Worm (Caenorhabditis elegans): ENCODE results near the gene R08C7.4.

DNA sequence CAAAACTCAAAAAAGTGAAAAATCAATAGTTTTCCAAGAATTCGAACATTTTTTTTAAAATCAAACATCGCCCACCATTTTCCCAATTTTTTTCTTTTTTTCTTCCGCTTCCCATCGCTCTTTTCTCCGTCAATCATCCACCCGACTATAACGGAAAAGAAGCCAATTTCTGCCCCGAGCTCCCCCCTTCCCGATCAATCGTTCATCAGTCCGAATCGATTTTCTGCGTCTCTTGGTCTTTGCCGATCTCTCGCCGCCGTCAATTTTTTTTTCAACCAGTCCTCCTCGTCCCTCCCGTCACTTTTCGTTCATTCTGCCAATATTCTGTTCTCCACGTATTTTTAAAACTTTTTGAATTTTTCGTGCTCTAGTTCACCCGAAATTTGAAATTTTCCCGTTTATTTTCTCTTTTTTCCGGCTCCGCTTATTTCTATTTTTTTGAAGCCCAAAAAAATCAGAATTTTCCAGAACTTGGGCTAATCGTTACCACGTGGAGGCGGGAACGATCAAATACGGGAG lies 40.8 kb upstream of the R08C7.4 start, which contains the start of gene ell-1:
- no peak for TF ChIP-seq fos-1 (tag; optimal IDR thresholded peaks at IDR 0.05)
- no peak for TF ChIP-seq unc-130 (tag; optimal IDR thresholded peaks at IDR 0.05)
- no peak for TF ChIP-seq mep-1 (tag; optimal IDR thresholded peaks at IDR 0.05)
- no peak for TF ChIP-seq lin-35 (GFP tag; optimal IDR thresholded peaks at IDR 0.05)
- no peak for TF ChIP-seq efl-1 (optimal IDR thresholded peaks at IDR 0.05)
- TF ChIP-seq efl-1 (GFP tag; optimal IDR thresholded peaks at IDR 0.05 in 1 of 2) = no peak
- TF ChIP-seq fkh-8 (tag; optimal IDR thresholded peaks at IDR 0.05) = no peak
- TF ChIP-seq aha-1 (tag; optimal IDR thresholded peaks at IDR 0.05) = no peak
- no peak for TF ChIP-seq egl-27 (tag; optimal IDR thresholded peaks at IDR 0.05)
- no peak for TF ChIP-seq lin-15B (tag; optimal IDR thresholded peaks at IDR 0.05)
- TF ChIP-seq nhr-76 (tag; optimal IDR thresholded peaks at IDR 0.05) = no peak
